Worm (Caenorhabditis elegans): ENCODE measurements around the gene drl-1.

Gene drl-1

DNA sequence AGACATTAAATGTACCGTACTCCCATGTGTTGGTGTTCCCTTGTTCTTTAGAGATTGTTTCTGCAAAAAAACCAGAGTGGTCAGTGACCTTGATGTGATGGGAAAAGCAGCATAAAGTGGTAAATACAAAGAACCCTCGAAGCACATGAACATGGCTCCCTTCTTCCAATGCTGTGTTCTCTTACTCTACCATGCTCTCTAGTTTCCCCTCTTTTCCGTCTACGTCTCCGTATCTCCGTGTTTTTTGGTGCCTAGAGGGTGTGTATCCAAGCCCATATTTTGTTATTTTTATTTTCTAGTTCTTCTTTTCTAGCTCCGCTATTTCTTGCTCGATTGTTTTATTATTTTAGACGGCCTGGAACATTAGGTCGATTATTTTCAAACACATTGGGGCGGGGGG lies 18.3 kb upstream of the drl-1 start:
- TF ChIP-seq lag-1 (GFP tag; IDR thresholded peaks at IDR 0.05) (no peak), athp-1 (tag; optimal IDR thresholded peaks at IDR 0.05) (no peak), cebp-1 (GFP tag; IDR thresholded peaks at IDR 0.05) (no peak), cebp-1 (tag; optimal IDR thresholded peaks at IDR 0.05) (no peak), die-1 (tag; optimal IDR thresholded peaks at IDR 0.05) (no peak), ceh-79 (tag; optimal IDR thresholded peaks at IDR 0.05) (no peak), ekl-4 (GFP tag; IDR thresholded peaks at IDR 0.05) (no peak), F22D6.2 (tag; optimal IDR thresholded peaks at IDR 0.05) (no peak), attf-3 (GFP tag; conservative IDR thresholded peaks at IDR 0.05) (no peak), ceh-27 (GFP tag; optimal IDR thresholded peaks at IDR 0.05) (peak; percentile 15), efl-1 (GFP tag; optimal IDR thresholded peaks at IDR 0.05) (no peak), nhr-179 (tag; optimal IDR thresholded peaks at IDR 0.05) (no peak), hmg-1.2 (GFP tag; IDR thresholded peaks at IDR 0.05) (peak; percentile 72; the same call in 1 of the 2 replicates), snpc-3.4 (tag; optimal IDR thresholded peaks at IDR 0.05) (no peak), hlh-26 (GFP tag; conservative IDR thresholded peaks at IDR 0.05) (no peak), ztf-25 (GFP tag; IDR thresholded peaks at IDR 0.05) (0 out of 2 replicates have a peak, but pooled peaks have one; percentile 18), snpc-1.3 (tag; optimal IDR thresholded peaks at IDR 0.05; ENCODE audit: insufficient read depth) (no peak), lin-35 (GFP tag; optimal IDR thresholded peaks at IDR 0.05) (peak in 1 of 3 experiments; percentile 8), D2030.7 (GFP tag; IDR thresholded peaks at IDR 0.05) (no peak), T26A5.8 (tag; optimal IDR thresholded peaks at IDR 0.05) (no peak), T07F8.4 (tag; optimal IDR thresholded peaks at IDR 0.05) (no peak), F57A8.1 (GFP tag; optimal IDR thresholded peaks at IDR 0.05) (no peak), ceh-91 (GFP tag; IDR thresholded peaks at IDR 0.05) (no peak), hsf-1 (GFP tag; IDR thresholded peaks at IDR 0.05) (no peak), nfyb-1 (GFP tag; IDR thresholded peaks at IDR 0.05) (no peak)

- TF ChIP-seq nhr-120 (GFP tag; IDR thresholded peaks at IDR 0.05) (no peak), lin-40 (tag; optimal IDR thresholded peaks at IDR 0.05) (no peak), sptf-2 (GFP tag; optimal IDR thresholded peaks at IDR 0.05) (no peak), lin-35 (GFP tag; optimal IDR thresholded peaks at IDR 0.05) (no peak), ceh-100 (GFP tag; IDR thresholded peaks at IDR 0.05) (no peak), ZK185.1 (tag; optimal IDR thresholded peaks at IDR 0.05; ENCODE audit: poor library complexity, severe bottlenecking) (no peak), hmg-1.2 (GFP tag; IDR thresholded peaks at IDR 0.05) (no peak), ztf-22 (GFP tag; optimal IDR thresholded peaks at IDR 0.05) (no peak), F23B12.7 (tag; optimal IDR thresholded peaks at IDR 0.05; ENCODE audit: insufficient read depth) (no peak), ets-4 (GFP tag; optimal IDR thresholded peaks at IDR 0.05) (no peak)
These were observed 17.7 kb upstream of the drl-1 start, which contains the start of gene swt-1 for ce11 chrIV:307205-307604. Gene swt-1 (plus strand): TSS chrIV:307505.

DNA sequence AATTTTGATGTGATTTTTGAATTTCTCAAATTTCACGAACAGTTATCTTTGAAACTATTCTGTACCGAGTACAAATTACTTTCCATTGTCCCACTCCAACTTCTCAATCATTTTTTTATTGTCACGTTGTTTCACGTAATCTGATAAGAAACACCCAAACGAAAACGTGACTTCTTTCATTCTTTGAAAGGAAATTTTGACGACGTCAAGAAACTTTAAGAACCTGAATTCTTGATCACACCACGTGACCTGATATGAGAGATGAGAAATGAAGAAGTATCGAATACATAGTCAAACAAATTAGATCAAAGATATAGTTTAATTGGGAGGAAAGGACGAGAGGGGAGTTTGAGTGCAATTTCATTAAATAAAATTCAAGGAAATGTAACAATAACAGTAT lies 15.3 kb upstream of the drl-1 start:
- TF ChIP-seq ekl-4 (GFP tag; IDR thresholded peaks at IDR 0.05): no peak
- TF ChIP-seq rec-8 (tag; optimal IDR thresholded peaks at IDR 0.05): no peak
- no peak for TF ChIP-seq lin-54 (GFP tag; optimal IDR thresholded peaks at IDR 0.05)
- TF ChIP-seq zim-3 (tag; optimal IDR thresholded peaks at IDR 0.05): no peak
- TF ChIP-seq bed-2 (GFP tag; IDR thresholded peaks at IDR 0.05): no peak
- TF ChIP-seq akir-1 (GFP tag; optimal IDR thresholded peaks at IDR 0.05): no peak
- TF ChIP-seq F57C9.4 (tag; optimal IDR thresholded peaks at IDR 0.05): no peak
- TF ChIP-seq rcor-1 (GFP tag; IDR thresholded peaks at IDR 0.05): no peak
- TF ChIP-seq K12H6.12 (tag; optimal IDR thresholded peaks at IDR 0.05): no peak
- no peak for TF ChIP-seq F39B2.1 (GFP tag; IDR thresholded peaks at IDR 0.05)
- no peak for TF ChIP-seq sptf-2 (GFP tag; optimal IDR thresholded peaks at IDR 0.05)
- TF ChIP-seq xnd-1 (tag; optimal IDR thresholded peaks at IDR 0.05): no peak
- no peak for TF ChIP-seq ceh-27 (GFP tag; optimal IDR thresholded peaks at IDR 0.05)
- TF ChIP-seq Y53G8AR.9 (GFP tag; conservative IDR thresholded peaks at IDR 0.05): no peak
- no peak for TF ChIP-seq aptf-2 (GFP tag; conservative IDR thresholded peaks at IDR 0.05)
- TF ChIP-seq efl-1 (GFP tag; optimal IDR thresholded peaks at IDR 0.05): no peak
- TF ChIP-seq nfyb-1 (GFP tag; IDR thresholded peaks at IDR 0.05): 0 out of 2 replicates have a peak, but pooled peaks have one; percentile 29
- TF ChIP-seq pha-4 (tag; optimal IDR thresholded peaks at IDR 0.05): no peak
- no peak for TF ChIP-seq cebp-2 (GFP tag; IDR thresholded peaks at IDR 0.05)

Data from whole organism, young adult.